Fruit fly (Drosophila melanogaster): Measurements from ENCODE around the gene CG5003.

CG5003 gene

dm6 chr3R:27919385-27919789 is 3.1 kb upstream of the CG5003 start, which contains the start of gene Boh1:
Boh1 (minus strand) TSS chr3R:27919460.
- TF ChIP-seq Lpt (GFP tag; optimal IDR thresholded peaks at IDR 0.05) (no peak), cyc (GFP tag; optimal IDR thresholded peaks at IDR 0.05) (peak; percentile 4), svp (GFP tag) (peak; percentile 69), Smox (GFP tag; optimal IDR thresholded peaks at IDR 0.05) (peak; percentile 33), topi (GFP tag; optimal IDR thresholded peaks at IDR 0.05) (peak; percentile 32), Ets96B (tag; optimal IDR thresholded peaks at IDR 0.05) (no peak), Met (GFP tag; optimal IDR thresholded peaks at IDR 0.05) (peak; percentile 48), Hr38 (GFP tag; optimal IDR thresholded peaks at IDR 0.05) (no peak), fd85E (GFP tag; optimal IDR thresholded peaks at IDR 0.05) (no peak), pdm3 (GFP tag; optimal IDR thresholded peaks at IDR 0.05) (peak; percentile 23), CG32006 (GFP tag; optimal IDR thresholded peaks at IDR 0.05) (no peak), fkh (GFP tag; optimal IDR thresholded peaks at IDR 0.05) (peak; percentile 38), Eip93F (GFP tag; optimal IDR thresholded peaks at IDR 0.05) (no peak), lz (GFP tag; optimal IDR thresholded peaks at IDR 0.05) (peak; percentile 19), CG10669 (GFP tag; optimal IDR thresholded peaks at IDR 0.05) (no peak), CG10631 (GFP tag; optimal IDR thresholded peaks at IDR 0.05) (peak; percentile 13), dac (GFP tag; optimal IDR thresholded peaks at IDR 0.05) (no peak), Gug (GFP tag; IDR thresholded peaks at IDR 0.05) (no peak), eg (GFP tag; IDR thresholded peaks at IDR 0.05) (0 out of 3 replicates have a peak, but pooled peaks have one; percentile 17), CG4318 (GFP tag; optimal IDR thresholded peaks at IDR 0.05) (no peak), vri (GFP tag; optimal IDR thresholded peaks at IDR 0.05) (no peak), dsx (GFP tag; optimal IDR thresholded peaks at IDR 0.05; ENCODE audit: poor library complexity, severe bottlenecking) (peak; percentile 66), achi (GFP tag; optimal IDR thresholded peaks at IDR 0.05) (peak; percentile 79), CG15336 (GFP tag; IDR thresholded peaks at IDR 0.05) (no peak), Sox15 (GFP tag; optimal IDR thresholded peaks at IDR 0.05) (no peak), Hr4 (GFP tag; optimal IDR thresholded peaks at IDR 0.05) (no peak), esn (GFP tag; optimal IDR thresholded peaks at IDR 0.05) (peak; percentile 44), Eip75B (GFP tag; optimal IDR thresholded peaks at IDR 0.05) (no peak), Sox102F (GFP tag; optimal IDR thresholded peaks at IDR 0.05) (peak; percentile 1), CG3919 (GFP tag; optimal IDR thresholded peaks at IDR 0.05) (peak; percentile 23), CG31627 (GFP tag; optimal IDR thresholded peaks at IDR 0.05) (no peak), salr (GFP tag; optimal IDR thresholded peaks at IDR 0.05) (peak in 1 of 2 experiments; percentile 20), CG1621 (tag; optimal IDR thresholded peaks at IDR 0.05) (no peak), OdsH (GFP tag; optimal IDR thresholded peaks at IDR 0.05) (peak; percentile 29), CG6792 (GFP tag; optimal IDR thresholded peaks at IDR 0.05) (peak; percentile 11), CG16779 (tag; optimal IDR thresholded peaks at IDR 0.05) (no peak), CG11902 (GFP tag; optimal IDR thresholded peaks at IDR 0.05) (no peak), CG34406 (GFP tag; optimal IDR thresholded peaks at IDR 0.05) (peak; percentile 10), spab (GFP tag; optimal IDR thresholded peaks at IDR 0.05) (no peak), CG6276 (GFP tag; optimal IDR thresholded peaks at IDR 0.05) (no peak), CG11762 (GFP tag; optimal IDR thresholded peaks at IDR 0.05; ENCODE audit: insufficient read depth) (no peak), CG8119 (GFP tag; IDR thresholded peaks at IDR 0.05) (no peak), fd59A (GFP tag; optimal IDR thresholded peaks at IDR 0.05) (no peak), acj6 (GFP tag; optimal IDR thresholded peaks at IDR 0.05) (no peak), Sox14 (GFP tag; optimal IDR thresholded peaks at IDR 0.05) (no peak), Eip78C (GFP tag) (peak; percentile 77), CG3032 (tag; optimal IDR thresholded peaks at IDR 0.05) (peak; percentile 45), net (GFP tag; optimal IDR thresholded peaks at IDR 0.05) (no peak), CG8319 (GFP tag; optimal IDR thresholded peaks at IDR 0.05) (no peak), CG6808 (GFP tag; optimal IDR thresholded peaks at IDR 0.05) (no peak), ss (GFP tag; optimal IDR thresholded peaks at IDR 0.05) (no peak), Hr39 (GFP tag; optimal IDR thresholded peaks at IDR 0.05) (no peak), Ets21C (GFP tag; optimal IDR thresholded peaks at IDR 0.05) (no peak)

Data from whole organism, prepupa.